Fruit fly (Drosophila melanogaster): ENCODE measurements around the gene Grx3.

Gene Grx3

dm6 chr2L:13368940-13369339, 2.7 kb downstream of the Grx3 start, which contains the start of gene CG31855 (continued):
- TF ChIP-seq usp (GFP tag; optimal IDR thresholded peaks at IDR 0.05): no peak
- TF ChIP-seq esg (GFP tag; conservative IDR thresholded peaks at IDR 0.05): peak; percentile 52
- TF ChIP-seq Six4 (GFP tag; optimal IDR thresholded peaks at IDR 0.05): peak; percentile 68
- no peak for TF ChIP-seq CG12236 (GFP tag; optimal IDR thresholded peaks at IDR 0.05)
- peak; percentile 59 for TF ChIP-seq ab (GFP tag; optimal IDR thresholded peaks at IDR 0.05)
- peak; percentile 70 for TF ChIP-seq CG10979 (tag; optimal IDR thresholded peaks at IDR 0.05)
- peak; percentile 66 for TF ChIP-seq tap (tag; optimal IDR thresholded peaks at IDR 0.05)
- no peak for TF ChIP-seq Dfd (GFP tag; optimal IDR thresholded peaks at IDR 0.05)
- peak; percentile 78 for TF ChIP-seq CG7372 (GFP tag; IDR thresholded peaks at IDR 0.05)
- peak; percentile 76 for TF ChIP-seq Mad (GFP tag; optimal IDR thresholded peaks at IDR 0.05)
- peak; percentile 95 for TF ChIP-seq Rfx (GFP tag; IDR thresholded peaks at IDR 0.05)
- peak; percentile 28 for TF ChIP-seq Hey (tag; optimal IDR thresholded peaks at IDR 0.05)
- peak; percentile 67 for TF ChIP-seq CG33557 (GFP tag; optimal IDR thresholded peaks at IDR 0.05)
- peak; percentile 90 for TF ChIP-seq Dbx (GFP tag; IDR thresholded peaks at IDR 0.05)
- peak; percentile 79 for TF ChIP-seq YL-1 (GFP tag; optimal IDR thresholded peaks at IDR 0.05)
- peak; percentile 77 for TF ChIP-seq CG18262 (tag; optimal IDR thresholded peaks at IDR 0.05)
- TF ChIP-seq CG31224 (GFP tag; IDR thresholded peaks at IDR 0.05): peak; percentile 52; the same call in 1 of the 2 replicates
- TF ChIP-seq ham (GFP tag; IDR thresholded peaks at IDR 0.05): peak; percentile 37; the same call in 1 of the 2 replicates
- TF ChIP-seq CG17361 (GFP tag; IDR thresholded peaks at IDR 0.05): peak; percentile 73; the same call in 2 of the 3 replicates
- TF ChIP-seq CG34376 (GFP tag; optimal IDR thresholded peaks at IDR 0.05): peak; percentile 90
- peak; percentile 50; the same call in 1 of the 2 replicates for TF ChIP-seq CG13287 (GFP tag; IDR thresholded peaks at IDR 0.05; ENCODE audit: partially characterized antibody)
- TF ChIP-seq fd64A (GFP tag; optimal IDR thresholded peaks at IDR 0.05): no peak
- peak; percentile 61 for TF ChIP-seq sens-2 (GFP tag; IDR thresholded peaks at IDR 0.05)
- peak; percentile 48; the same call in 2 of the 3 replicates for TF ChIP-seq sr (GFP tag; IDR thresholded peaks at IDR 0.05)
- peak; percentile 85 for TF ChIP-seq Ptx1 (GFP tag; IDR thresholded peaks at IDR 0.05)
- TF ChIP-seq CG7357 (GFP tag; IDR thresholded peaks at IDR 0.05): peak; percentile 14; the same call in 1 of the 3 replicates
- peak; percentile 51; the same call in 1 of the 2 replicates for TF ChIP-seq Drgx (GFP tag; IDR thresholded peaks at IDR 0.05)
- TF ChIP-seq CG7556 (GFP tag; optimal IDR thresholded peaks at IDR 0.05): peak; percentile 79
- TF ChIP-seq Bteb2 (GFP tag; optimal IDR thresholded peaks at IDR 0.05): peak; percentile 80
- TF ChIP-seq BtbVII (GFP tag; optimal IDR thresholded peaks at IDR 0.05): peak; percentile 76
- TF ChIP-seq hb (GFP tag; IDR thresholded peaks at IDR 0.05; ENCODE audit: partially characterized antibody): no peak
- no peak for TF ChIP-seq dati (GFP tag; IDR thresholded peaks at IDR 0.05)
- peak; percentile 16 for TF ChIP-seq crc (GFP tag; optimal IDR thresholded peaks at IDR 0.05)
- peak; percentile 70 for TF ChIP-seq phol (tag; optimal IDR thresholded peaks at IDR 0.05)
- TF ChIP-seq CG13296 (GFP tag; optimal IDR thresholded peaks at IDR 0.05): peak; percentile 89
- TF ChIP-seq CG10543 (GFP tag; optimal IDR thresholded peaks at IDR 0.05): peak; percentile 86
- TF ChIP-seq CG14014 (GFP tag; IDR thresholded peaks at IDR 0.05): peak; percentile 86
- TF ChIP-seq Atf6 (GFP tag; IDR thresholded peaks at IDR 0.05): peak; percentile 89
- TF ChIP-seq CG2889 (GFP tag; IDR thresholded peaks at IDR 0.05): peak; percentile 57; the same call in 2 of the 3 replicates
- TF ChIP-seq Lim3 (GFP tag; IDR thresholded peaks at IDR 0.05): no peak
- TF ChIP-seq nerfin-2 (GFP tag; IDR thresholded peaks at IDR 0.05; ENCODE audit: partially characterized antibody): no peak
- TF ChIP-seq lola (GFP tag; optimal IDR thresholded peaks at IDR 0.05): peak in 1 of 3 experiments; percentile 58
- TF ChIP-seq HLHmδ (GFP tag; optimal IDR thresholded peaks at IDR 0.05): no peak
- TF ChIP-seq CG8765 (GFP tag; IDR thresholded peaks at IDR 0.05): no peak; the same call in 1 of the 2 replicates
- peak; percentile 79 for TF ChIP-seq CG7987 (GFP tag; optimal IDR thresholded peaks at IDR 0.05)
- TF ChIP-seq Deaf1 (tag; optimal IDR thresholded peaks at IDR 0.05): peak; percentile 52
- TF ChIP-seq zfh1 (GFP tag; IDR thresholded peaks at IDR 0.05): peak; percentile 88
- TF ChIP-seq CG11456 (GFP tag; IDR thresholded peaks at IDR 0.05): peak; percentile 90
- peak; percentile 55 for TF ChIP-seq stwl (tag; optimal IDR thresholded peaks at IDR 0.05)
- TF ChIP-seq CG8290 (GFP tag; optimal IDR thresholded peaks at IDR 0.05): peak; percentile 72
- no peak for TF ChIP-seq CG8290 (tag; optimal IDR thresholded peaks at IDR 0.05)
